Fruit fly (Drosophila melanogaster) whole organism, embryonic: ENCODE data around the gene CG43339.
A peak's percentile ranks its signal among the peaks of the same experiment; 100 is the strongest.

Experiments
- Abd-B ChIP-seq: fragments of 200-800 bp; sonication (Bioruptor generic); optimal IDR thresholded peaks from 2 replicates; lab custom pipeline; 2018; ENCODE audit warnings: missing biosample characterization, mild to moderate bottlenecking, missing genetic modification characterization, moderate library complexity
- Asciz ChIP-seq: fragments of 200-800 bp; sonication (Bioruptor generic); optimal IDR thresholded peaks from 2 replicates; lab custom pipeline; 2017; ENCODE audit warnings: missing biosample characterization, mild to moderate bottlenecking, missing genetic modification characterization, missing genetic modification reagents
- Bgb ChIP-seq: fragments of 200-800 bp; sonication (Bioruptor generic); IDR thresholded peaks from 2 replicates; pipeline ENCODE4 v1.3.6; 2022; ENCODE audit warnings: missing biosample characterization, missing genetic modification characterization; ENCODE audit not compliant: partially characterized antibody
- CG10366 ChIP-seq: fragments of 200-800 bp; sonication (Bioruptor generic); IDR thresholded peaks from 2 replicates; pipeline ENCODE4 v1.3.6; 2022; ENCODE audit warnings: missing biosample characterization, missing genetic modification characterization
- CG13424 ChIP-seq: fragments of 200-800 bp; sonication (Bioruptor generic); optimal IDR thresholded peaks from 2 replicates; lab custom pipeline; 2019; ENCODE audit warnings: missing biosample characterization, mild to moderate bottlenecking, missing genetic modification characterization, moderate library complexity
- CG13775 ChIP-seq: fragments of 200-800 bp; sonication (Bioruptor generic); optimal IDR thresholded peaks from 3 replicates; lab custom pipeline; 2017; ENCODE audit warnings: missing biosample characterization, mild to moderate bottlenecking, missing genetic modification characterization
- CG15479 ChIP-seq: fragments of 200-800 bp; sonication (Bioruptor generic); optimal IDR thresholded peaks from 3 replicates; lab custom pipeline; 2019; ENCODE audit warnings: missing biosample characterization, mild to moderate bottlenecking, missing genetic modification characterization, moderate library complexity
- CG17359 ChIP-seq: fragments of 200-800 bp; sonication (Bioruptor generic); optimal IDR thresholded peaks from 3 replicates; lab custom pipeline; 2018; ENCODE audit warnings: missing biosample characterization, mild to moderate bottlenecking, missing genetic modification characterization, moderate library complexity
- CG17802 ChIP-seq: fragments of 200-800 bp; sonication (Bioruptor generic); optimal IDR thresholded peaks from 2 replicates; lab custom pipeline; 2018; ENCODE audit warnings: missing biosample characterization, mild to moderate bottlenecking, missing genetic modification characterization, moderate library complexity
- CG17912 ChIP-seq: fragments of 200-800 bp; sonication (Bioruptor generic); optimal IDR thresholded peaks from 2 replicates; lab custom pipeline; 2018; ENCODE audit warnings: missing biosample characterization, mild to moderate bottlenecking, missing genetic modification characterization
- CG18011 ChIP-seq: fragments of 200-800 bp; sonication (Bioruptor generic); optimal IDR thresholded peaks from 2 replicates; lab custom pipeline; 2017; ENCODE audit warnings: missing biosample characterization, missing genetic modification characterization, mild to moderate bottlenecking, moderate library complexity, missing genotype
- CG1832 ChIP-seq: fragments of 200-800 bp; sonication (Bioruptor generic); optimal IDR thresholded peaks from 2 replicates; lab custom pipeline; 2017; ENCODE audit warnings: missing biosample characterization, mild to moderate bottlenecking, missing genetic modification characterization, inconsistent platforms
- CG2199 ChIP-seq: fragments of 200-800 bp; sonication (Bioruptor generic); IDR thresholded peaks from 3 replicates; pipeline ENCODE4 v1.3.6; 2022; ENCODE audit warnings: missing biosample characterization, missing genetic modification characterization
- CG31224 ChIP-seq: fragments of 200-800 bp; sonication (Bioruptor generic); IDR thresholded peaks from 2 replicates; pipeline ENCODE4 v1.3.6; 2022; ENCODE audit warnings: missing biosample characterization, missing genetic modification characterization
- CG34376 ChIP-seq: fragments of 200-800 bp; sonication (Bioruptor generic); optimal IDR thresholded peaks from 2 replicates; lab custom pipeline; 2018; ENCODE audit warnings: missing biosample characterization, mild to moderate bottlenecking, missing genetic modification characterization
- CG4854 ChIP-seq: fragments of 200-800 bp; sonication (Bioruptor generic); optimal IDR thresholded peaks from 2 replicates; lab custom pipeline; 2016; ENCODE audit warnings: missing biosample characterization, missing genetic modification characterization, inconsistent platforms
- CoRest ChIP-seq: fragments of 200-800 bp; sonication (Bioruptor generic); optimal IDR thresholded peaks from 3 replicates; lab custom pipeline; 2018; ENCODE audit warnings: missing biosample characterization, mild to moderate bottlenecking, missing genetic modification characterization, moderate library complexity
- Dad ChIP-seq: fragments of 200-800 bp; sonication (Bioruptor generic); optimal IDR thresholded peaks from 3 replicates; lab custom pipeline; 2016; ENCODE audit warnings: missing biosample characterization, missing genetic modification characterization
- Dek ChIP-seq: fragments of 200-800 bp; sonication (Bioruptor generic); optimal IDR thresholded peaks from 3 replicates; lab custom pipeline; 2019; ENCODE audit warnings: missing biosample characterization, mild to moderate bottlenecking, missing genetic modification characterization, moderate library complexity
- Dp ChIP-seq: fragments of 200-800 bp; sonication (Bioruptor generic); optimal IDR thresholded peaks from 2 replicates; lab custom pipeline; 2018; ENCODE audit warnings: missing biosample characterization, mild to moderate bottlenecking, missing genetic modification characterization, moderate library complexity
- E2f2 ChIP-seq: fragments of 200-800 bp; sonication (Bioruptor generic); IDR thresholded peaks from 2 replicates; pipeline ENCODE4 v1.3.6; 2022; ENCODE audit warnings: missing biosample characterization, missing genetic modification characterization
- HLHmδ ChIP-seq: fragments of 200-800 bp; sonication (Bioruptor generic); optimal IDR thresholded peaks from 2 replicates; lab custom pipeline; 2018; ENCODE audit warnings: missing biosample characterization, mild to moderate bottlenecking, missing genetic modification characterization, moderate library complexity
- Hr78 ChIP-seq, 2 experiments: fragments of 200-800 bp in 1 of 2; fragments of >200 bp in 1 of 2; sonication (Bioruptor generic) in 1 of 2; optimal IDR thresholded peaks; 2 replicates each; lab custom pipeline; 2017 to 2019; ENCODE audit warnings: missing biosample characterization in 2 of 2, missing genetic modification characterization in 2 of 2, mild to moderate bottlenecking in 1 of 2, moderate library complexity in 1 of 2
- Max ChIP-seq: fragments of 200-800 bp; sonication (Bioruptor generic); optimal IDR thresholded peaks from 2 replicates; lab custom pipeline; 2016; ENCODE audit warnings: missing biosample characterization, mild to moderate bottlenecking, missing genetic modification characterization
- NK7.1 ChIP-seq: fragments of 200-800 bp; sonication (Bioruptor generic); optimal IDR thresholded peaks from 3 replicates; lab custom pipeline; 2016; ENCODE audit warnings: missing biosample characterization, missing genetic modification characterization
- Opbp ChIP-seq: fragments of 200-800 bp; sonication (Bioruptor generic); IDR thresholded peaks from 3 replicates; pipeline ENCODE4 v1.3.6; 2022; ENCODE audit warnings: missing biosample characterization, missing genetic modification characterization; ENCODE audit not compliant: partially characterized antibody
- PHDP ChIP-seq: fragments of 200-800 bp; sonication (Bioruptor generic); optimal IDR thresholded peaks from 3 replicates; lab custom pipeline; 2018; ENCODE audit warnings: missing biosample characterization, mild to moderate bottlenecking, missing genetic modification characterization, moderate library complexity
- Pdp1 ChIP-seq, 2 experiments: fragments of 200-800 bp; sonication (Bioruptor generic); optimal IDR thresholded peaks; 3 replicates each; lab custom pipeline; 2016; ENCODE audit warnings: missing biosample characterization in 2 of 2, missing genetic modification characterization in 2 of 2, mild to moderate bottlenecking in 1 of 2, moderate library complexity in 1 of 2
- Side ChIP-seq: fragments of 200-800 bp; sonication (Bioruptor generic); optimal IDR thresholded peaks from 2 replicates; lab custom pipeline; 2016; ENCODE audit warnings: missing biosample characterization, missing genetic modification characterization
- Sry-δ ChIP-seq: fragments of 200-800 bp; sonication (Bioruptor generic); optimal IDR thresholded peaks from 2 replicates; lab custom pipeline; 2016; ENCODE audit warnings: missing biosample characterization, missing genetic modification characterization
- Taf1 ChIP-seq: fragments of 200-800 bp; sonication (Bioruptor generic); IDR thresholded peaks from 2 replicates; pipeline ENCODE4 v1.3.6; 2022; ENCODE audit warnings: missing biosample characterization, missing genetic modification characterization
- ac ChIP-seq: fragments of 200-800 bp; sonication (Bioruptor generic); optimal IDR thresholded peaks from 3 replicates; lab custom pipeline; 2017; ENCODE audit warnings: missing biosample characterization, mild to moderate bottlenecking, missing genetic modification characterization
- cato ChIP-seq: fragments of 200-800 bp; sonication (Bioruptor generic); optimal IDR thresholded peaks from 2 replicates; lab custom pipeline; 2016; ENCODE audit warnings: missing biosample characterization, missing genetic modification characterization, borderline replicate concordance
- chm ChIP-seq: fragments of 200-800 bp; sonication (Bioruptor generic); IDR thresholded peaks from 2 replicates; pipeline ENCODE4 v1.3.6; 2022; ENCODE audit warnings: missing biosample characterization, missing genetic modification characterization
- ems ChIP-seq: fragments of 200-800 bp; sonication (Bioruptor generic); optimal IDR thresholded peaks from 3 replicates; lab custom pipeline; 2016; ENCODE audit warnings: missing biosample characterization, missing genetic modification characterization
- fu2 ChIP-seq: fragments of 200-800 bp; sonication (Bioruptor generic); optimal IDR thresholded peaks from 2 replicates; lab custom pipeline; 2016; ENCODE audit warnings: missing biosample characterization, missing genetic modification characterization
- hth ChIP-seq: fragments of >200 bp; optimal IDR thresholded peaks from 2 replicates; lab custom pipeline; 2017; ENCODE audit warnings: inconsistent platforms
- insv ChIP-seq, 2 experiments: fragments of 200-800 bp; sonication (Bioruptor generic); optimal IDR thresholded peaks; 3 replicates each; lab custom pipeline; 2016 to 2018; ENCODE audit warnings: missing biosample characterization in 2 of 2, missing genetic modification characterization in 2 of 2
- lola ChIP-seq, 3 experiments: fragments of >200 bp in 2 of 3; fragments of 200-800 bp in 1 of 3; sonication (Bioruptor generic) in 1 of 3; optimal IDR thresholded peaks; 2 replicates each; lab custom pipeline; 2017 to 2019; ENCODE audit warnings: missing biosample characterization in 3 of 3, missing genetic modification characterization in 3 of 3, mild to moderate bottlenecking in 1 of 3, moderate library complexity in 1 of 3
- oc ChIP-seq: fragments of 200-800 bp; sonication (Bioruptor generic); optimal IDR thresholded peaks from 2 replicates; lab custom pipeline; 2018; ENCODE audit warnings: missing biosample characterization, mild to moderate bottlenecking, missing genetic modification characterization, moderate library complexity
- scrt ChIP-seq: fragments of 200-800 bp; sonication (Bioruptor generic); optimal IDR thresholded peaks from 2 replicates; lab custom pipeline; 2018; ENCODE audit warnings: missing biosample characterization, mild to moderate bottlenecking, missing genetic modification characterization, moderate library complexity
- sr ChIP-seq: fragments of 200-800 bp; sonication (Bioruptor generic); IDR thresholded peaks from 3 replicates; pipeline ENCODE4 v1.3.6; 2022; ENCODE audit warnings: missing biosample characterization, missing genetic modification characterization
- stc ChIP-seq: fragments of 200-800 bp; sonication (Bioruptor generic); IDR thresholded peaks from 2 replicates; pipeline ENCODE4 v1.3.6; 2022; ENCODE audit warnings: missing biosample characterization, missing genetic modification characterization
- tap ChIP-seq: fragments of 200-800 bp; optimal IDR thresholded peaks from 3 replicates; lab custom pipeline; 2019; ENCODE audit warnings: missing biosample characterization, mild to moderate bottlenecking, missing genetic modification characterization, moderate library complexity
- tll ChIP-seq, 2 experiments: fragments of 200-800 bp in 1 of 2; fragments of >200 bp in 1 of 2; sonication (Bioruptor generic) in 1 of 2; optimal IDR thresholded peaks; 2 replicates each; lab custom pipeline; 2017 to 2019; ENCODE audit warnings: missing biosample characterization in 2 of 2, missing genetic modification characterization in 2 of 2, mild to moderate bottlenecking in 1 of 2, moderate library complexity in 1 of 2
- wor ChIP-seq: fragments of 200-800 bp; sonication (Bioruptor generic); IDR thresholded peaks from 2 replicates; pipeline ENCODE4 v1.3.6; 2022; ENCODE audit warnings: missing biosample characterization, missing genetic modification characterization
- zfh1 ChIP-seq: fragments of 200-800 bp; sonication (Bioruptor generic); IDR thresholded peaks from 3 replicates; pipeline ENCODE4 v1.3.6; 2022; ENCODE audit warnings: missing biosample characterization, missing genetic modification characterization
- zfh2 ChIP-seq: fragments of 200-800 bp; sonication (Bioruptor generic); optimal IDR thresholded peaks from 2 replicates; lab custom pipeline; 2016; ENCODE audit warnings: missing biosample characterization, missing genetic modification characterization

Gene CG43339

DNA sequence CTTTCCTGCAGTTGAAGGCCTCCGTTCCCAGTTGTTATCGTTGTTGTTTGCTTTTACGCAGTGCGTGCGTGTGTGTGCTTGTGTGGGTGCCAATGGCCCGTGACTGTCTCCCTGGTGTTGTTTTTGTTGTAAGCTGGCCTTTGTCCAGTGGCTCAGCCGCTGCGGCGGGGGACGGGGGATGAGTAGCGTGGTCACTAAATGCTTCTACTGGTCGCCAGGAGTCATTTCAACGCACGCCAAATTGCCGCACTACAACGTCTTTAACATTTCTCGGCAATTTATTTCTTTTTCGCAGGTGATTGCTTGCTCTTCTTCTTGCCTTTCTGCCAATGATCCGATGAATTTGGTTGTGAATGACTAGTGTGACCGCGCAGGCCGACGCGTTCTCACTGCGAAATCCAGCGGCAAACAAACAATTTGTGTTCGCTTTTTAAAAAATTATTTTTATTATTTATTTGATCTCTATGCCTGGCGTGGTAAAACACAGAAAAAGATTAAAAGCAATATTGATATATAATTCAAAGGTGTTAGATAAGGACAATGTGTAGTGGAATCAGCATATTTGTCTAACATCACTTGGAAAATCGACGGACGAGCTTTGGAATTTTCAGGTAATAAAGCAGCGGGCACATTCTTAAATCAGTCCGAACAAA is 35.3 kb upstream of the CG43339 start, which contains the start of the genes Faf2 and Grip71 (continued):
- TF ChIP-seq lola (GFP tag; optimal IDR thresholded peaks at IDR 0.05; lab: Kevin White, UChicago), result peak in 2 of 3 experiments; percentile 86 to 98
- peak; percentile 30 for TF ChIP-seq ac
- peak; percentile 74 for TF ChIP-seq cato (GFP tag; lab: Kevin White, UChicago)
- TF ChIP-seq CG2199 (GFP tag; lab: Robert Waterston, UW), result peak; percentile 64; the same call in 2 of the 3 replicates
- peak; percentile 79 for TF ChIP-seq Dp (GFP tag; lab: Kevin White, UChicago)
- TF ChIP-seq CG17802, result peak; percentile 94
- TF ChIP-seq CG13775 (GFP tag; lab: Kevin White, UChicago), result peak; percentile 91
- TF ChIP-seq CG34376 (GFP tag; lab: Kevin White, UChicago), result no peak
- TF ChIP-seq CG18011 (GFP tag; lab: Kevin White, UChicago), result peak; percentile 54
- TF ChIP-seq CG17912 (GFP tag; lab: Kevin White, UChicago), result peak; percentile 62
- TF ChIP-seq Sry-δ (GFP tag; lab: Kevin White, UChicago), result peak; percentile 60
- peak; percentile 79 for TF ChIP-seq Taf1 (GFP tag; lab: Robert Waterston, UW)
- TF ChIP-seq CG31224 (GFP tag; lab: Robert Waterston, UW), result peak; percentile 91
- no peak for TF ChIP-seq CG1832 (GFP tag; lab: Kevin White, UChicago)
- TF ChIP-seq scrt (GFP tag; lab: Kevin White, UChicago), result peak; percentile 68
- peak; percentile 85 for TF ChIP-seq CG4854
- peak; percentile 98 for TF ChIP-seq Abd-B (GFP tag; lab: Kevin White, UChicago)
- TF ChIP-seq HLHmδ, result no peak
- TF ChIP-seq zfh2, result peak; percentile 90
- peak; percentile 96 for TF ChIP-seq CoRest (tag; lab: Kevin White, UChicago)
- TF ChIP-seq CG17359 (tag; lab: Kevin White, UChicago), result peak; percentile 92
- peak; percentile 69 for TF ChIP-seq fu2 (GFP tag; lab: Kevin White, UChicago)
- TF ChIP-seq CG13424 (tag; lab: Kevin White, UChicago), result peak; percentile 91
- TF ChIP-seq E2f2 (GFP tag; lab: Robert Waterston, UW), result peak; percentile 86
- TF ChIP-seq zfh1 (GFP tag; lab: Robert Waterston, UW), result peak; percentile 96
- peak; percentile 65 for TF ChIP-seq Side (GFP tag; lab: Kevin White, UChicago)
- TF ChIP-seq tap (tag; lab: Kevin White, UChicago), result peak; percentile 81
- peak; percentile 31; the same call in 1 of the 3 replicates for TF ChIP-seq Opbp (GFP tag; lab: Robert Waterston, UW)
- TF ChIP-seq Dad, result peak; percentile 70
- TF ChIP-seq sr, result peak; percentile 72; the same call in 1 of the 3 replicates
- TF ChIP-seq Asciz, result peak; percentile 68
- peak; percentile 90 for TF ChIP-seq ems (GFP tag; lab: Kevin White, UChicago)
- TF ChIP-seq Hr78 (GFP tag; optimal IDR thresholded peaks at IDR 0.05; lab: Kevin White, UChicago), result peak in 1 of 2 experiments; percentile 64
- TF ChIP-seq chm, result peak; percentile 86
- TF ChIP-seq hth (lab: Kevin White, UChicago), result no peak
- TF ChIP-seq NK7.1 (GFP tag; lab: Kevin White, UChicago), result peak; percentile 36
- no peak for TF ChIP-seq CG15479 (GFP tag; lab: Kevin White, UChicago)
- peak; percentile 89 for TF ChIP-seq PHDP (tag; lab: Kevin White, UChicago)
- peak; percentile 91 for TF ChIP-seq stc (GFP tag; lab: Robert Waterston, UW)
- peak; percentile 76 for TF ChIP-seq oc (tag; lab: Kevin White, UChicago)
- TF ChIP-seq Dek (tag; lab: Kevin White, UChicago), result peak; percentile 92
- peak; percentile 94 for TF ChIP-seq CG10366
- TF ChIP-seq insv (GFP tag; optimal IDR thresholded peaks at IDR 0.05; lab: Kevin White, UChicago), result peak in 1 of 2 experiments; percentile 59
- peak; percentile 90 to 93 for TF ChIP-seq Pdp1 (GFP tag; optimal IDR thresholded peaks at IDR 0.05; lab: Kevin White, UChicago)
- TF ChIP-seq Max (GFP tag; lab: Kevin White, UChicago), result peak; percentile 79
- peak; percentile 90 for TF ChIP-seq wor (GFP tag; lab: Robert Waterston, UW)
- TF ChIP-seq tll (GFP tag; optimal IDR thresholded peaks at IDR 0.05; lab: Kevin White, UChicago), result peak in 1 of 2 experiments; percentile 22
- peak; percentile 23; the same call in 1 of the 2 replicates for TF ChIP-seq Bgb (GFP tag; lab: Robert Waterston, UW)
